Fruit fly (Drosophila melanogaster): ENCODE results near the gene ome.
A peak's percentile ranks its signal among the peaks of the same experiment; 100 is the strongest.

The ome gene

DNA sequence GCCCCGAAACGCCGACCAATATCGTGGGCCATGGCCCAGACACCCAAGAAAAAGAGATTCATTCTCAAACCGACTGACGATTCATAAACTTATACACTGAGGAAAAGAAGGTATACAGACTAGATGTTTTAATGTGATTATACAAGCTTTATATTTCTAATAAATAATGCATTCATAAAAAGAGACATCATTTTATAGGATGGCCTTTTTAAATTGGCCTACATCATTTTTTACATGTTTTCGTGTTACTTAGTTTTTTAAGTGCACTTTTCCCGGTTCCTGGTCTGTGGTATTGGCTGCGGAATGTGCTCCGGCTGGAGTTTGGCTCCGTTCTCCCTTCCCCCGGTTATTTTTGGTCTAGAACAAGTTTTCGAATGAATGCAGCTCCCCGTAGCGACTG, 20.1 kb upstream of the ome start (continued):
- TF ChIP-seq Sry-δ (GFP tag; optimal IDR thresholded peaks at IDR 0.05) (peak; percentile 8), CG2712 (tag; optimal IDR thresholded peaks at IDR 0.05) (peak; percentile 96), inv (GFP tag; IDR thresholded peaks at IDR 0.05; ENCODE audit: partially characterized antibody) (no peak), tna (GFP tag; IDR thresholded peaks at IDR 0.05; ENCODE audit: partially characterized antibody) (no peak), CG1603 (tag; optimal IDR thresholded peaks at IDR 0.05) (peak; percentile 71), CG11085 (GFP tag; IDR thresholded peaks at IDR 0.05) (no peak), CG17186 (GFP tag; optimal IDR thresholded peaks at IDR 0.05) (peak; percentile 17), CG15269 (tag; optimal IDR thresholded peaks at IDR 0.05) (peak; percentile 47), Hr3 (GFP tag; optimal IDR thresholded peaks at IDR 0.05) (peak; percentile 79), Abd-B (GFP tag; optimal IDR thresholded peaks at IDR 0.05) (peak; percentile 72), zen2 (GFP tag; IDR thresholded peaks at IDR 0.05; ENCODE audit: partially characterized antibody) (no peak), grn (GFP tag; optimal IDR thresholded peaks at IDR 0.05) (no peak), CG7271 (tag; optimal IDR thresholded peaks at IDR 0.05) (peak; percentile 35), Hr51 (GFP tag; optimal IDR thresholded peaks at IDR 0.05) (peak; percentile 3 to 52), Doc2 (GFP tag; IDR thresholded peaks at IDR 0.05) (no peak), dm (GFP tag; optimal IDR thresholded peaks at IDR 0.05) (peak; percentile 57), Oli (tag; optimal IDR thresholded peaks at IDR 0.05) (peak; percentile 81), CG2129 (GFP tag; IDR thresholded peaks at IDR 0.05; ENCODE audit: partially characterized antibody) (no peak), aop (GFP tag; IDR thresholded peaks at IDR 0.05) (no peak), CG17361 (GFP tag; IDR thresholded peaks at IDR 0.05) (peak; percentile 89), CG17612 (GFP tag; IDR thresholded peaks at IDR 0.05) (no peak), mirr (GFP tag; optimal IDR thresholded peaks at IDR 0.05) (no peak), Chrac-16 (GFP tag; optimal IDR thresholded peaks at IDR 0.05) (peak; percentile 75), Hand (GFP tag; optimal IDR thresholded peaks at IDR 0.05) (no peak), CG4424 (GFP tag; optimal IDR thresholded peaks at IDR 0.05) (peak; percentile 86), CG7372 (GFP tag; IDR thresholded peaks at IDR 0.05) (no peak), CG6791 (GFP tag; IDR thresholded peaks at IDR 0.05; ENCODE audit: partially characterized antibody) (no peak), CG11093 (GFP tag; IDR thresholded peaks at IDR 0.05) (peak; percentile 66; the same call in 2 of the 3 replicates), zen (tag; optimal IDR thresholded peaks at IDR 0.05) (peak; percentile 73), Jarid2 (GFP tag; optimal IDR thresholded peaks at IDR 0.05) (peak; percentile 48), lov (optimal IDR thresholded peaks at IDR 0.05) (no peak), lov (GFP tag; IDR thresholded peaks at IDR 0.05) (peak; percentile 75; the same call in 2 of the 3 replicates), CG18262 (tag; optimal IDR thresholded peaks at IDR 0.05) (peak; percentile 94), CG9609 (GFP tag; optimal IDR thresholded peaks at IDR 0.05) (peak; percentile 59), zfh1 (GFP tag; IDR thresholded peaks at IDR 0.05) (peak; percentile 77; the same call in 2 of the 3 replicates), CG14667 (GFP tag; IDR thresholded peaks at IDR 0.05) (peak; percentile 69; the same call in 1 of the 2 replicates), usp (GFP tag; optimal IDR thresholded peaks at IDR 0.05) (no peak), sim (GFP tag; IDR thresholded peaks at IDR 0.05) (peak; percentile 79; the same call in 1 of the 2 replicates), D19A (tag; optimal IDR thresholded peaks at IDR 0.05) (peak; percentile 79), pfk (GFP tag; optimal IDR thresholded peaks at IDR 0.05) (no peak), Dfd (GFP tag; optimal IDR thresholded peaks at IDR 0.05) (no peak), CG34224 (GFP tag; IDR thresholded peaks at IDR 0.05; ENCODE audit: partially characterized antibody) (no peak), CG10565 (GFP tag; optimal IDR thresholded peaks at IDR 0.05) (peak; percentile 48), Xbp1 (GFP tag; optimal IDR thresholded peaks at IDR 0.05) (peak; percentile 82), sens-2 (GFP tag; IDR thresholded peaks at IDR 0.05) (peak; percentile 71; the same call in 1 of the 2 replicates), lola (GFP tag; optimal IDR thresholded peaks at IDR 0.05) (peak in 1 of 3 experiments; percentile 94), CG11695 (GFP tag; IDR thresholded peaks at IDR 0.05) (peak; percentile 57; the same call in 2 of the 3 replicates), sqz (GFP tag; optimal IDR thresholded peaks at IDR 0.05) (peak; percentile 47), CG11398 (GFP tag; optimal IDR thresholded peaks at IDR 0.05) (peak; percentile 76), bsh (GFP tag; optimal IDR thresholded peaks at IDR 0.05) (peak; percentile 93 to 98)

All from whole organism, embryonic.